Fruit fly (Drosophila melanogaster): Measurements from ENCODE around the gene CG14260.

Gene CG14260

dm6 chr3R:27289638-27290037 is 24.4 kb downstream of the CG14260 start (continued):
- peak; percentile 73 for TF ChIP-seq CG2120 (GFP tag; optimal IDR thresholded peaks at IDR 0.05)
- peak; percentile 37 for TF ChIP-seq nmo (GFP tag; optimal IDR thresholded peaks at IDR 0.05)
- TF ChIP-seq bowl (GFP tag; IDR thresholded peaks at IDR 0.05) = no peak
- TF ChIP-seq sd (tag; optimal IDR thresholded peaks at IDR 0.05) = peak; percentile 36
- peak; percentile 37 for TF ChIP-seq lilli (GFP tag; optimal IDR thresholded peaks at IDR 0.05)
- TF ChIP-seq phol (tag; optimal IDR thresholded peaks at IDR 0.05) = peak; percentile 33
- no peak for TF ChIP-seq aop (GFP tag; IDR thresholded peaks at IDR 0.05)
- peak; percentile 14 for TF ChIP-seq CG10209 (GFP tag; optimal IDR thresholded peaks at IDR 0.05)
- TF ChIP-seq CG11723 (GFP tag; optimal IDR thresholded peaks at IDR 0.05) = peak; percentile 11
- no peak for TF ChIP-seq CG3163 (GFP tag; optimal IDR thresholded peaks at IDR 0.05)
- no peak for TF ChIP-seq nau (GFP tag; optimal IDR thresholded peaks at IDR 0.05)
- no peak for TF ChIP-seq CG4820 (GFP tag; optimal IDR thresholded peaks at IDR 0.05)
- 0 out of 3 replicates have a peak, but pooled peaks have one; percentile 12 for TF ChIP-seq croc (GFP tag; conservative IDR thresholded peaks at IDR 0.05)
- TF ChIP-seq CG6683 (GFP tag; optimal IDR thresholded peaks at IDR 0.05) = no peak
- TF ChIP-seq BtbVII (GFP tag; optimal IDR thresholded peaks at IDR 0.05) = peak; percentile 12
- peak; percentile 45 for TF ChIP-seq ind (GFP tag; optimal IDR thresholded peaks at IDR 0.05)
- no peak for TF ChIP-seq br (optimal IDR thresholded peaks at IDR 0.05)
- TF ChIP-seq CG1792 (GFP tag; optimal IDR thresholded peaks at IDR 0.05) = no peak
- no peak for TF ChIP-seq unc-4 (GFP tag; IDR thresholded peaks at IDR 0.05; ENCODE audit: partially characterized antibody)
- TF ChIP-seq CG9215 (GFP tag; IDR thresholded peaks at IDR 0.05) = peak; percentile 46; the same call in 1 of the 2 replicates
- TF ChIP-seq nerfin-1 (tag; optimal IDR thresholded peaks at IDR 0.05) = peak; percentile 8
- peak; percentile 29 to 42 for TF ChIP-seq dpn (GFP tag; optimal IDR thresholded peaks at IDR 0.05)
- TF ChIP-seq Drgx (GFP tag; IDR thresholded peaks at IDR 0.05) = peak; percentile 52
- peak; percentile 60 for TF ChIP-seq Blimp-1 (GFP tag; optimal IDR thresholded peaks at IDR 0.05)
- TF ChIP-seq CrebB (tag; optimal IDR thresholded peaks at IDR 0.05) = peak; percentile 26
- peak; percentile 21 for TF ChIP-seq Chrac-16 (GFP tag; optimal IDR thresholded peaks at IDR 0.05)
- peak; percentile 56 for TF ChIP-seq Hsf (GFP tag; optimal IDR thresholded peaks at IDR 0.05)
- TF ChIP-seq gcm (GFP tag; optimal IDR thresholded peaks at IDR 0.05) = no peak
- peak; percentile 57; the same call in 1 of the 3 replicates for TF ChIP-seq Dbx (GFP tag; IDR thresholded peaks at IDR 0.05)
- TF ChIP-seq prd (optimal IDR thresholded peaks at IDR 0.05) = no peak
- TF ChIP-seq prd (GFP tag; IDR thresholded peaks at IDR 0.05) = peak; percentile 38; the same call in 2 of the 3 replicates
- TF ChIP-seq grau (tag; optimal IDR thresholded peaks at IDR 0.05) = peak; percentile 92
- no peak for TF ChIP-seq MTF-1 (GFP tag; optimal IDR thresholded peaks at IDR 0.05; ENCODE audit: borderline replicate concordance)
- TF ChIP-seq NfI (GFP tag; optimal IDR thresholded peaks at IDR 0.05) = peak; percentile 29

- TF ChIP-seq CG8290 (GFP tag; optimal IDR thresholded peaks at IDR 0.05) (no peak), CG8290 (tag; optimal IDR thresholded peaks at IDR 0.05) (no peak), CG32772 (GFP tag; IDR thresholded peaks at IDR 0.05) (no peak), CG15269 (tag; optimal IDR thresholded peaks at IDR 0.05) (peak; percentile 76), az2 (GFP tag; optimal IDR thresholded peaks at IDR 0.05) (peak; percentile 47), CG1603 (tag; optimal IDR thresholded peaks at IDR 0.05) (peak; percentile 47), sna (GFP tag; IDR thresholded peaks at IDR 0.05; ENCODE audit: partially characterized antibody) (no peak), slou (GFP tag; optimal IDR thresholded peaks at IDR 0.05) (peak; percentile 17), CG43689 (GFP tag; IDR thresholded peaks at IDR 0.05) (no peak; the same call in 1 of the 2 replicates), HmgD (GFP tag; optimal IDR thresholded peaks at IDR 0.05) (no peak), CG5180 (GFP tag; optimal IDR thresholded peaks at IDR 0.05) (peak; percentile 4), CG8765 (GFP tag; IDR thresholded peaks at IDR 0.05) (peak; percentile 48; the same call in 1 of the 2 replicates), Camta (GFP tag; optimal IDR thresholded peaks at IDR 0.05) (peak; percentile 35), aop (GFP tag; IDR thresholded peaks at IDR 0.05) (no peak), peb (GFP tag; IDR thresholded peaks at IDR 0.05) (no peak), jumu (GFP tag; optimal IDR thresholded peaks at IDR 0.05) (peak; percentile 8), exex (tag; optimal IDR thresholded peaks at IDR 0.05) (no peak), Dref (GFP tag; IDR thresholded peaks at IDR 0.05) (0 out of 2 replicates have a peak, but pooled peaks have one; percentile 8), hth (optimal IDR thresholded peaks at IDR 0.05) (no peak), Drgx (GFP tag; IDR thresholded peaks at IDR 0.05) (peak; percentile 37)
These were observed 27.1 kb downstream of the CG14260 start, which contains the start of gene CG3348 for dm6 chr3R:27292159-27292880. Gene CG3348 (minus strand): TSS chr3R:27292209.
